Worm (Caenorhabditis elegans): ENCODE results near the gene dsh-2.

The dsh-2 gene

ce11 chrII:5061794-5062368 is 19.1 kb downstream of the dsh-2 start, which contains the start of gene smc-5 (continued):
- TF ChIP-seq nfya-1 (tag; optimal IDR thresholded peaks at IDR 0.05; ENCODE audit: borderline replicate concordance, insufficient read depth) (no peak), K12H6.12 (tag; optimal IDR thresholded peaks at IDR 0.05) (no peak), lin-54 (GFP tag; optimal IDR thresholded peaks at IDR 0.05) (peak; percentile 71), madf-6 (GFP tag; IDR thresholded peaks at IDR 0.05) (peak; percentile 89), lin-26 (GFP tag; IDR thresholded peaks at IDR 0.05) (0 out of 2 replicates have a peak, but pooled peaks have one; percentile 20), ztf-28 (GFP tag; IDR thresholded peaks at IDR 0.05) (no peak), egl-44 (GFP tag; IDR thresholded peaks at IDR 0.05) (no peak), nhr-120 (GFP tag; IDR thresholded peaks at IDR 0.05) (no peak), rcor-1 (GFP tag; IDR thresholded peaks at IDR 0.05) (peak; percentile 36; the same call in 1 of the 2 replicates), lag-1 (GFP tag; IDR thresholded peaks at IDR 0.05) (no peak), hsf-1 (GFP tag; IDR thresholded peaks at IDR 0.05) (no peak), T07F8.4 (tag; optimal IDR thresholded peaks at IDR 0.05) (no peak), unc-62 (GFP tag; optimal IDR thresholded peaks at IDR 0.05) (no peak), mcd-1 (GFP tag; IDR thresholded peaks at IDR 0.05) (peak; percentile 91), pha-4 (tag; optimal IDR thresholded peaks at IDR 0.05) (no peak), nfya-2 (GFP tag; IDR thresholded peaks at IDR 0.05) (no peak), F57A8.1 (GFP tag; optimal IDR thresholded peaks at IDR 0.05) (no peak), akir-1 (GFP tag; optimal IDR thresholded peaks at IDR 0.05) (no peak), snpc-3.4 (tag; optimal IDR thresholded peaks at IDR 0.05) (peak; percentile 66), madf-8 (GFP tag; conservative IDR thresholded peaks at IDR 0.05) (peak; percentile 80), somi-1 (GFP tag; optimal IDR thresholded peaks at IDR 0.05) (no peak), T26A5.8 (tag; optimal IDR thresholded peaks at IDR 0.05) (no peak), tlf-1 (GFP tag; optimal IDR thresholded peaks at IDR 0.05) (peak; percentile 0), ceh-58 (GFP tag; IDR thresholded peaks at IDR 0.05) (no peak), lir-1 (GFP tag; conservative IDR thresholded peaks at IDR 0.05) (no peak), ceh-79 (tag; optimal IDR thresholded peaks at IDR 0.05) (no peak), egl-18 (GFP tag; IDR thresholded peaks at IDR 0.05) (no peak), let-607 (tag; optimal IDR thresholded peaks at IDR 0.05) (no peak), ceh-91 (GFP tag; IDR thresholded peaks at IDR 0.05) (peak; percentile 80), B0336.3 (GFP tag; IDR thresholded peaks at IDR 0.05) (no peak), madf-3 (GFP tag; IDR thresholded peaks at IDR 0.05) (no peak), atf-7 (tag; optimal IDR thresholded peaks at IDR 0.05) (no peak), zfh-2 (GFP tag; conservative IDR thresholded peaks at IDR 0.05) (no peak), F10E7.11 (tag; optimal IDR thresholded peaks at IDR 0.05) (no peak), gei-17 (GFP tag; optimal IDR thresholded peaks at IDR 0.05) (no peak), attf-6 (GFP tag; IDR thresholded peaks at IDR 0.05) (no peak), unc-130 (GFP tag; optimal IDR thresholded peaks at IDR 0.05) (peak; percentile 77), ets-4 (GFP tag; optimal IDR thresholded peaks at IDR 0.05) (no peak), F39B2.1 (GFP tag; IDR thresholded peaks at IDR 0.05) (no peak), snpc-1.3 (tag; optimal IDR thresholded peaks at IDR 0.05; ENCODE audit: insufficient read depth) (peak; percentile 28), Y79H2A.3 (GFP tag; conservative IDR thresholded peaks at IDR 0.05) (no peak), hmg-20 (GFP tag; IDR thresholded peaks at IDR 0.05) (no peak), ekl-4 (GFP tag; IDR thresholded peaks at IDR 0.05) (0 out of 2 replicates have a peak, but pooled peaks have one; percentile 25), ccch-3 (GFP tag; optimal IDR thresholded peaks at IDR 0.05) (no peak), dox-1 (GFP tag; IDR thresholded peaks at IDR 0.05) (peak; percentile 82), nhr-80 (tag; optimal IDR thresholded peaks at IDR 0.05) (peak; percentile 28), hrde-1 (tag; optimal IDR thresholded peaks at IDR 0.05; ENCODE audit: borderline replicate concordance) (no peak), madf-10 (tag; optimal IDR thresholded peaks at IDR 0.05) (peak; percentile 15)
